Worm (Caenorhabditis elegans) whole organism, mixed stage, embryonic: ENCODE results near the gene ZK1248.15.

Experiments used
- blmp-1 ChIP-seq: fragments of 150-350 bp; optimal IDR thresholded peaks from 2 replicates; lab custom pipeline; 2014; ENCODE audit warnings: missing biosample characterization, missing genetic modification characterization
- ces-1 ChIP-seq: fragments of 150-350 bp; optimal IDR thresholded peaks from 2 replicates; lab custom pipeline; 2014; ENCODE audit warnings: missing biosample characterization, missing genetic modification reagents, missing genetic modification characterization
- cnd-1 ChIP-seq: fragments of 200-800 bp; sonication (Bioruptor generic); optimal IDR thresholded peaks from 2 replicates; lab custom pipeline; 2018; ENCODE audit warnings: mild to moderate bottlenecking, missing genetic modification characterization, missing compliant biosample characterization
- mep-1 ChIP-seq: fragments of 150-350 bp; optimal IDR thresholded peaks from 2 replicates; lab custom pipeline; 2017; ENCODE audit warnings: missing biosample characterization, missing genetic modification reagents, missing genetic modification characterization, inconsistent platforms
- nhr-12 ChIP-seq: fragments of 150-350 bp; optimal IDR thresholded peaks from 2 replicates; lab custom pipeline; 2014; ENCODE audit warnings: missing biosample characterization, missing genetic modification characterization
- nhr-237 ChIP-seq: fragments of 150-350 bp; optimal IDR thresholded peaks from 2 replicates; lab custom pipeline; 2014; ENCODE audit warnings: missing biosample characterization, missing genetic modification characterization
- pha-4 ChIP-seq: fragments of 150-350 bp; optimal IDR thresholded peaks from 2 replicates; lab custom pipeline; 2018; ENCODE audit warnings: missing biosample characterization, missing genetic modification reagents, missing genetic modification characterization
- snpc-4 ChIP-seq: fragments of 150-350 bp; optimal IDR thresholded peaks from 2 replicates; lab custom pipeline; 2014; ENCODE audit warnings: missing biosample characterization, missing genetic modification characterization
- tbx-8 ChIP-seq: fragments of 200-800 bp; sonication (Bioruptor generic); optimal IDR thresholded peaks from 2 replicates; lab custom pipeline; 2018; ENCODE audit warnings: mild to moderate bottlenecking, missing genetic modification characterization, moderate library complexity, missing compliant biosample characterization
- unc-39 ChIP-seq: fragments of 150-350 bp; optimal IDR thresholded peaks from 2 replicates; lab custom pipeline; 2014; ENCODE audit warnings: missing biosample characterization, missing genetic modification characterization
- unc-62 ChIP-seq: fragments of 150-350 bp; optimal IDR thresholded peaks from 2 replicates; lab custom pipeline; 2014; ENCODE audit warnings: missing biosample characterization, missing genetic modification reagents, missing genetic modification characterization
- ztf-11 ChIP-seq: fragments of 150-350 bp; optimal IDR thresholded peaks from 2 replicates; lab custom pipeline; 2014; ENCODE audit warnings: missing biosample characterization, missing genetic modification characterization

- TF ChIP-seq ztf-11 (tag; lab: Kevin White, UChicago): no peak
- TF ChIP-seq unc-62 (GFP tag; lab: Kevin White, UChicago): no peak
- no peak for TF ChIP-seq blmp-1
- no peak for TF ChIP-seq pha-4 (tag; lab: Kevin White, UChicago)
- TF ChIP-seq unc-39 (tag; lab: Kevin White, UChicago): no peak
- no peak for TF ChIP-seq ces-1 (GFP tag; lab: Kevin White, UChicago)
- TF ChIP-seq mep-1 (tag; lab: Kevin White, UChicago): no peak
- no peak for TF ChIP-seq nhr-237
- TF ChIP-seq tbx-8: no peak
- TF ChIP-seq snpc-4 (tag; lab: Kevin White, UChicago): no peak
- TF ChIP-seq cnd-1: no peak
- no peak for TF ChIP-seq nhr-12 (tag; lab: Kevin White, UChicago)
Measured at ce11 chrII:5835146-5835545, 3.2 kb downstream of the ZK1248.15 start.
